Worm (Caenorhabditis elegans): ENCODE measurements around the gene sul-2.

DNA sequence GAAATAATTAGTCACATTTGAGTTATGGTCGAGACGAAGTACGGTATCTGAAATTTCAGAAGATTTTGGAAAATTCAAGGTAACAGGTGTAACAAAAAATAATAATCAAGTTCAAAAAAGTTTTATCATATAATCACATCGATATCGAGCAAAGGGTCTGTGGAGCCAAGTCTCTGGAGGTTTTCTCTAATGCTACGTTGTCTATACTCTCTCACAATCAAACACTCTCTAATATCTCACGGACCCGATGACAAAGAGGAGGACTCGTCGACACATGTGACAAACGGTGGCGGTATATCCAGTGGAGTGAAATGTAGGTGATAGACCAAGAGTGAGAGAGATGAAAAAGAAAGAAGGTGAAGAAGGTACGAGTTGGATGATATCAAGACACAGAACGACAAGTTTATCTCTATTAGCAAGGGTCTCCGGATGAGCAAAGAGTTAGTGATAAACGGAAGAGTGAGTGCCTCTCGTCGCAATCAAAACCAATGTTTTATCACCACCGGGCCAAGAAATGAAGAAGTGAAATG is 38.4 kb downstream of the sul-2 start, which contains the start of gene F20D6.10:
- TF ChIP-seq W03F9.2 (tag; optimal IDR thresholded peaks at IDR 0.05), result no peak
- TF ChIP-seq him-1 (tag; optimal IDR thresholded peaks at IDR 0.05), result no peak
- TF ChIP-seq dao-5 (tag; optimal IDR thresholded peaks at IDR 0.05), result no peak
